Worm (Caenorhabditis elegans) whole organism, L2 larva: ENCODE measurements around the gene C49C3.21.
"Not testable (repeated sequence)": the region's sequence is repeated elsewhere in the genome, so short reads cannot be mapped to it uniquely, and the experiment has no call there.

Experiments used
- C34F6.9 ChIP-seq: fragments of 150-350 bp; optimal IDR thresholded peaks from 2 replicates; lab custom pipeline; 2014; ENCODE audit warnings: missing biosample characterization, missing genetic modification characterization
- F13H6.1 ChIP-seq: sonication (generic microtip); optimal IDR thresholded peaks from 2 replicates; lab custom pipeline; 2016; ENCODE audit warnings: missing genetic modification characterization, missing compliant biosample characterization
- R02D3.7 ChIP-seq: fragments of 150-350 bp; optimal IDR thresholded peaks from 2 replicates; lab custom pipeline; 2014; ENCODE audit warnings: missing biosample characterization, missing genetic modification characterization
- Y55F3AM.14 ChIP-seq: fragments of 200-800 bp; sonication (Bioruptor generic); optimal IDR thresholded peaks from 2 replicates; lab custom pipeline; 2018; ENCODE audit warnings: mild to moderate bottlenecking, missing genetic modification characterization, missing compliant biosample characterization
- ama-1 ChIP-seq: fragments of 150-350 bp; optimal IDR thresholded peaks from 2 replicates; lab custom pipeline; 2018; ENCODE audit warnings: inconsistent platforms
- blmp-1 ChIP-seq: sonication (generic microtip); optimal IDR thresholded peaks from 2 replicates; lab custom pipeline; 2017; ENCODE audit warnings: missing genetic modification characterization, mild to moderate bottlenecking, missing compliant biosample characterization, antibody characterized with exemption, moderate library complexity; ENCODE audit not compliant: insufficient read depth
- ceh-16 ChIP-seq: fragments of 150-350 bp; optimal IDR thresholded peaks from 2 replicates; lab custom pipeline; 2014; ENCODE audit warnings: missing biosample characterization, missing genetic modification characterization
- ceh-82 ChIP-seq: fragments of 150-350 bp; optimal IDR thresholded peaks from 2 replicates; lab custom pipeline; 2014; ENCODE audit warnings: missing biosample characterization, missing genetic modification characterization
- crh-2 ChIP-seq: sonication (generic microtip); optimal IDR thresholded peaks from 2 replicates; lab custom pipeline; 2017; ENCODE audit warnings: missing biosample characterization, missing genetic modification characterization
- elt-1 ChIP-seq: fragments of 150-350 bp; optimal IDR thresholded peaks from 2 replicates; lab custom pipeline; 2014; ENCODE audit warnings: missing biosample characterization, missing genetic modification characterization
- elt-3 ChIP-seq: sonication (generic microtip); optimal IDR thresholded peaks from 2 replicates; lab custom pipeline; 2017; ENCODE audit warnings: missing biosample characterization, missing genetic modification characterization
- fos-1 ChIP-seq: fragments of 150-350 bp; optimal IDR thresholded peaks from 2 replicates; lab custom pipeline; 2014; ENCODE audit warnings: missing biosample characterization, missing genetic modification characterization
- gmeb-1 ChIP-seq: fragments of 150-350 bp; optimal IDR thresholded peaks from 2 replicates; lab custom pipeline; 2014; ENCODE audit warnings: missing biosample characterization, missing genetic modification characterization
- lin-11 ChIP-seq: fragments of 150-350 bp; sonication (generic microtip); optimal IDR thresholded peaks from 2 replicates; lab custom pipeline; 2014; ENCODE audit warnings: missing biosample characterization, missing genetic modification characterization, inconsistent platforms, mixed read lengths
- lin-13 ChIP-seq: fragments of 150-350 bp; optimal IDR thresholded peaks from 2 replicates; lab custom pipeline; 2014; ENCODE audit warnings: missing biosample characterization, missing genetic modification reagents, missing genetic modification characterization
- lin-39 ChIP-seq: fragments of 150-350 bp; optimal IDR thresholded peaks from 2 replicates; lab custom pipeline; 2014; ENCODE audit warnings: missing biosample characterization, missing genetic modification reagents, missing genetic modification characterization
- lsy-2 ChIP-seq, 2 experiments: fragments of 150-350 bp in 1 of 2; sonication (generic microtip) in 1 of 2; optimal IDR thresholded peaks; 2 replicates each; lab custom pipeline; 2014 to 2017; ENCODE audit warnings: missing biosample characterization in 2 of 2, missing genetic modification characterization in 2 of 2
- mab-5 ChIP-seq: fragments of 150-350 bp; optimal IDR thresholded peaks from 2 replicates; lab custom pipeline; 2014; ENCODE audit warnings: missing biosample characterization, missing genetic modification characterization
- mbf-1 ChIP-seq: sonication (generic microtip); optimal IDR thresholded peaks from 2 replicates; lab custom pipeline; 2017; ENCODE audit warnings: missing biosample characterization, missing genetic modification characterization
- mdl-1 ChIP-seq, 2 experiments: fragments of 150-350 bp in 1 of 2; sonication (generic microtip) in 1 of 2; optimal IDR thresholded peaks; 2 replicates each; lab custom pipeline; 2017; ENCODE audit warnings: missing biosample characterization in 2 of 2, missing genetic modification characterization in 2 of 2
- nhr-10 ChIP-seq: sonication (generic microtip); optimal IDR thresholded peaks from 2 replicates; lab custom pipeline; 2017; ENCODE audit warnings: missing biosample characterization, missing genetic modification characterization
- nhr-11 ChIP-seq: fragments of 150-350 bp; optimal IDR thresholded peaks from 2 replicates; lab custom pipeline; 2014; ENCODE audit warnings: missing biosample characterization, missing genetic modification characterization
- nhr-129 ChIP-seq: fragments of 150-350 bp; optimal IDR thresholded peaks from 2 replicates; lab custom pipeline; 2014; ENCODE audit warnings: missing biosample characterization, missing genetic modification characterization
- nhr-21 ChIP-seq: fragments of 150-350 bp; optimal IDR thresholded peaks from 2 replicates; lab custom pipeline; 2014; ENCODE audit warnings: missing biosample characterization, missing genetic modification characterization
- nhr-237 ChIP-seq: fragments of 150-350 bp; optimal IDR thresholded peaks from 2 replicates; lab custom pipeline; 2014; ENCODE audit warnings: missing biosample characterization, missing genetic modification characterization
- nhr-25 ChIP-seq: fragments of 150-350 bp; sonication (generic microtip); optimal IDR thresholded peaks from 3 replicates; lab custom pipeline; 2014; ENCODE audit warnings: missing biosample characterization, missing genetic modification characterization
- nhr-6 ChIP-seq: fragments of 150-350 bp; optimal IDR thresholded peaks from 2 replicates; lab custom pipeline; 2014; ENCODE audit warnings: missing biosample characterization, missing genetic modification characterization
- nhr-77 ChIP-seq: fragments of 150-350 bp; optimal IDR thresholded peaks from 2 replicates; lab custom pipeline; 2014; ENCODE audit warnings: missing biosample characterization, missing genetic modification characterization
- peb-1 ChIP-seq: fragments of 150-350 bp; optimal IDR thresholded peaks from 2 replicates; lab custom pipeline; 2014; ENCODE audit warnings: missing biosample characterization, missing genetic modification characterization
- skn-1 ChIP-seq: sonication (generic microtip); optimal IDR thresholded peaks from 2 replicates; lab custom pipeline; 2017; ENCODE audit warnings: missing biosample characterization, missing genetic modification characterization
- sma-3 ChIP-seq: sonication (generic microtip); optimal IDR thresholded peaks from 2 replicates; lab custom pipeline; 2016; ENCODE audit warnings: missing genetic modification reagents, missing genetic modification characterization, missing compliant biosample characterization
- sma-9 ChIP-seq, 2 experiments: fragments of 150-350 bp in 1 of 2; sonication (generic microtip) in 1 of 2; optimal IDR thresholded peaks; 2 replicates each; lab custom pipeline; 2014 to 2016; ENCODE audit warnings: missing genetic modification characterization in 2 of 2, mild to moderate bottlenecking in 1 of 2, missing biosample characterization in 1 of 2, missing compliant biosample characterization in 1 of 2, missing genetic modification reagents in 1 of 2, moderate library complexity in 1 of 2
- snpc-4 ChIP-seq: fragments of 150-350 bp; optimal IDR thresholded peaks from 2 replicates; lab custom pipeline; 2014; ENCODE audit warnings: missing biosample characterization, missing genetic modification characterization
- unc-55 ChIP-seq: fragments of 150-350 bp; sonication (generic microtip); optimal IDR thresholded peaks from 3 replicates; lab custom pipeline; 2014; ENCODE audit warnings: missing biosample characterization, missing genetic modification reagents, missing genetic modification characterization
- ztf-4 ChIP-seq: fragments of 150-350 bp; optimal IDR thresholded peaks from 2 replicates; lab custom pipeline; 2014; ENCODE audit warnings: missing biosample characterization, missing genetic modification characterization

The C49C3.21 gene

DNA sequence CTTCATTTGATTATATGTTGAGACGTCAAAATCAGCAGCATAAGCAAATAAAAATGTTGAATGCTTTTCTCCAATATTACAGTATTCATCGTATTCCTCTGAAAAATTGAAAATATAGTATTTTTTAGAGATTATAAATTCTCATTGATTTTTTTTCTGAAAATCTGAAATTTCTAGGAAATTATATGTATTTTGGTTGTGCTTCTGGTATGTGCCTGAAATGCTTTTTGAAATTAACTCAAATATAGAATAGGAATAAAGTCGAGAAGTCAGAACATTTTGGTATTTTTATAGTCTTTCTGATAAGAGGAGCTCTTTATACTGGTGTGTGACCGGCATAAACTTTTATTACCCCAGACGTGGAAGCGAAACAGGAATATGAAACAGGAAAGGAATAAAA is 35.5 kb upstream of the C49C3.21 start, which contains the start of gene T28F3.8:
Gene T28F3.8 (minus strand): TSS at position 101 of the 400 bp plus-strand sequence.
- not testable (repeated sequence) for TF ChIP-seq ztf-4; elt-3 (tag; lab: Kevin White, UChicago); nhr-77 (tag; lab: Kevin White, UChicago)

ce11 chrIV:17308211-17308610 is 34.6 kb upstream of the C49C3.21 start, which contains the start of gene T28F3.9:
T28F3.9 (plus strand) TSS chrIV:17308511.
- TF ChIP-seq nhr-10 (no peak), gmeb-1 (tag; lab: Kevin White, UChicago) (no peak), nhr-11 (tag; lab: Kevin White, UChicago) (no peak), lin-11 (tag; lab: Kevin White, UChicago) (no peak), Y55F3AM.14 (GFP tag; lab: Kevin White, UChicago) (no peak), ceh-82 (tag; lab: Kevin White, UChicago) (no peak), unc-55 (GFP tag; lab: Kevin White, UChicago) (no peak), lsy-2 (tag; optimal IDR thresholded peaks at IDR 0.05; lab: Kevin White, UChicago) (no peak), peb-1 (tag; lab: Kevin White, UChicago) (no peak), mbf-1 (no peak), nhr-25 (no peak), elt-1 (no peak), nhr-6 (tag; lab: Kevin White, UChicago) (no peak), skn-1 (tag; lab: Kevin White, UChicago) (no peak), blmp-1 (tag; lab: Kevin White, UChicago) (no peak)
- TF ChIP-seq, all 48 proteins: peak for 0

ce11 chrIV:17311842-17312241 is 30.9 kb upstream of the C49C3.21 start, which contains the start of gene snf-9:
snf-9 (plus strand) TSS chrIV:17312142.
- TF ChIP-seq lin-39 (tag; lab: Kevin White, UChicago) (no peak), sma-9 (GFP tag; optimal IDR thresholded peaks at IDR 0.05; lab: Kevin White, UChicago) (no peak), sma-9 (tag; optimal IDR thresholded peaks at IDR 0.05; lab: Kevin White, UChicago) (no peak), sma-3 (no peak), nhr-21 (tag; lab: Kevin White, UChicago) (no peak), blmp-1 (tag; lab: Kevin White, UChicago) (no peak), mab-5 (tag; lab: Kevin White, UChicago) (no peak), crh-2 (no peak), C34F6.9 (no peak), F13H6.1 (no peak), elt-3 (tag; lab: Kevin White, UChicago) (no peak), nhr-237 (tag; lab: Kevin White, UChicago) (no peak), mbf-1 (no peak), peb-1 (tag; lab: Kevin White, UChicago) (no peak), elt-1 (no peak), R02D3.7 (tag; lab: Kevin White, UChicago) (no peak), ztf-4 (no peak), snpc-4 (tag; lab: Kevin White, UChicago) (no peak), ceh-16 (no peak)

ce11 chrIV:17316398-17316797 is 26.4 kb upstream of the C49C3.21 start, which contains the start of gene C49C3.20:
C49C3.20 (minus strand) TSS chrIV:17316498.
- TF ChIP-seq ama-1 (lab: Kevin White, UChicago) (no peak), C34F6.9 (no peak), lin-13 (GFP tag; lab: Kevin White, UChicago) (no peak), lsy-2 (tag; optimal IDR thresholded peaks at IDR 0.05; lab: Kevin White, UChicago) (no peak), peb-1 (tag; lab: Kevin White, UChicago) (no peak), elt-1 (no peak), skn-1 (tag; lab: Kevin White, UChicago) (no peak), R02D3.7 (tag; lab: Kevin White, UChicago) (no peak), nhr-11 (tag; lab: Kevin White, UChicago) (no peak), nhr-129 (no peak)
- TF ChIP-seq, all 48 proteins: peak for 0

DNA sequence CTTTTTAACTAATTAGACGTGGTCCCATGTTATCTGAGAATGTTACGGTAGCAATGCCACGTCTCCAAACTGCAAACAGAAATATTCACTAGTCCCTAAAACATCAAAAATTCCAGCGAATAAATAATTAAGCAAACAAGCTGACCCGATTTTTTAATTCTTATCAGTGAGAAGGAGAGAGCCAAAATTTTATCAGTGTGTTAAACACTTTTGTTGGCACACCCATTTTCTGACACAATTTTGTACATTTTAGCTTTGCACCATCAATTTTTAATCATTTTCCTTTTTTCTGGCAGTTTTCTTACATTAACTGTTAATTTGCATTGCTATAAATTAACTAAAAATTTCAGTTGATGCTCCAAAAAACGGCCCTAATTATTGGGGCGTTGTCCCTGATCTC is 22.3 kb upstream of the C49C3.21 start, which contains the start of gene C49C3.4:
Gene C49C3.4 (plus strand): TSS at position 351 of the 400 bp plus-strand sequence.
- TF ChIP-seq fos-1 (peak; percentile 76), mdl-1 (tag; optimal IDR thresholded peaks at IDR 0.05; lab: Kevin White, UChicago) (no peak)
- TF ChIP-seq, all 48 proteins: peak for 1
